Fruit fly (Drosophila melanogaster) whole organism, embryonic: ENCODE measurements around the gene CG13063.

Experiments used
- Atf3 ChIP-seq: fragments of 200-800 bp; sonication (Bioruptor generic); optimal IDR thresholded peaks from 3 replicates; lab custom pipeline; 2016; ENCODE audit warnings: missing biosample characterization, missing genetic modification characterization
- Atf6 ChIP-seq: fragments of 200-800 bp; sonication (Bioruptor generic); IDR thresholded peaks from 2 replicates; pipeline ENCODE4 v1.3.6; 2022; ENCODE audit warnings: missing biosample characterization, missing genetic modification characterization
- BEAF-32 ChIP-seq: fragments of 200-800 bp; sonication (Bioruptor generic); optimal IDR thresholded peaks from 3 replicates; lab custom pipeline; 2017; ENCODE audit warnings: missing biosample characterization, missing genetic modification characterization, mild to moderate bottlenecking, moderate library complexity, missing genetic modification reagents
- Bdp1 ChIP-seq: fragments of 200-800 bp; sonication (Bioruptor generic); optimal IDR thresholded peaks from 3 replicates; lab custom pipeline; 2016; ENCODE audit warnings: missing biosample characterization, missing genetic modification characterization
- CG10274 ChIP-seq: fragments of 200-800 bp; sonication (Bioruptor generic); optimal IDR thresholded peaks from 3 replicates; lab custom pipeline; 2017; ENCODE audit warnings: missing biosample characterization, mild to moderate bottlenecking, missing genetic modification characterization
- CG10431 ChIP-seq: fragments of 200-800 bp; sonication (Bioruptor generic); optimal IDR thresholded peaks from 3 replicates; lab custom pipeline; 2018; ENCODE audit warnings: missing biosample characterization, mild to moderate bottlenecking, missing genetic modification characterization
- CG10654 ChIP-seq: fragments of 200-800 bp; sonication (Bioruptor generic); optimal IDR thresholded peaks from 2 replicates; lab custom pipeline; 2016; ENCODE audit warnings: missing biosample characterization, missing genetic modification characterization
- CG11247 ChIP-seq: fragments of 200-800 bp; sonication (Bioruptor generic); IDR thresholded peaks from 2 replicates; pipeline ENCODE4 v1.3.6; 2022; ENCODE audit warnings: missing biosample characterization, missing genetic modification characterization
- CG1233 ChIP-seq: fragments of 200-800 bp; sonication (Bioruptor generic); optimal IDR thresholded peaks from 4 replicates; lab custom pipeline; 2018; ENCODE audit warnings: missing biosample characterization, mild to moderate bottlenecking, missing genetic modification characterization
- CG12659 ChIP-seq: fragments of 200-800 bp; sonication (Bioruptor generic); optimal IDR thresholded peaks from 3 replicates; lab custom pipeline; 2017; ENCODE audit warnings: mild to moderate bottlenecking, missing biosample characterization, missing genetic modification reagents, missing genetic modification characterization
- CG14050 ChIP-seq: fragments of 200-800 bp; sonication (Bioruptor generic); IDR thresholded peaks from 3 replicates; pipeline ENCODE4 v1.3.6; 2022; ENCODE audit warnings: missing biosample characterization, missing genetic modification characterization
- CG1647 ChIP-seq: fragments of 200-800 bp; sonication (Bioruptor generic); optimal IDR thresholded peaks from 3 replicates; lab custom pipeline; 2016; ENCODE audit warnings: missing biosample characterization, missing genetic modification characterization
- CG17328 ChIP-seq: fragments of 200-800 bp; sonication (Bioruptor generic); IDR thresholded peaks from 2 replicates; pipeline ENCODE4 v1.3.6; 2022; ENCODE audit warnings: missing biosample characterization, missing genetic modification characterization
- CG18262 ChIP-seq: fragments of 200-800 bp; optimal IDR thresholded peaks from 3 replicates; lab custom pipeline; 2019; ENCODE audit warnings: missing biosample characterization, mild to moderate bottlenecking, missing genetic modification characterization, moderate library complexity
- CG2120 ChIP-seq: fragments of 200-800 bp; sonication (Bioruptor generic); optimal IDR thresholded peaks from 3 replicates; lab custom pipeline; 2016; ENCODE audit warnings: missing biosample characterization, missing genetic modification characterization
- CG2875 ChIP-seq: fragments of 200-800 bp; sonication (Bioruptor generic); optimal IDR thresholded peaks from 2 replicates; lab custom pipeline; 2017; ENCODE audit warnings: missing biosample characterization, mild to moderate bottlenecking, missing genetic modification characterization, missing genetic modification reagents
- CG30403 ChIP-seq: fragments of 200-800 bp; sonication (Bioruptor generic); optimal IDR thresholded peaks from 3 replicates; lab custom pipeline; 2016; ENCODE audit warnings: missing biosample characterization, missing genetic modification characterization
- CG32767 ChIP-seq: fragments of 200-800 bp; sonication (Bioruptor generic); IDR thresholded peaks from 2 replicates; pipeline ENCODE4 v1.3.6; 2022; ENCODE audit warnings: missing biosample characterization, missing genetic modification characterization
- CG4707 ChIP-seq: fragments of 200-800 bp; sonication (Bioruptor generic); optimal IDR thresholded peaks from 2 replicates; lab custom pipeline; 2018; ENCODE audit warnings: missing biosample characterization, mild to moderate bottlenecking, missing genetic modification characterization, moderate library complexity
- CG4820 ChIP-seq: fragments of 200-800 bp; sonication (Bioruptor generic); optimal IDR thresholded peaks from 3 replicates; lab custom pipeline; 2016; ENCODE audit warnings: missing biosample characterization, missing genetic modification characterization
- CG6791 ChIP-seq: fragments of 200-800 bp; sonication (Bioruptor generic); IDR thresholded peaks from 3 replicates; pipeline ENCODE4 v1.3.6; 2022; ENCODE audit warnings: missing biosample characterization, missing genetic modification characterization; ENCODE audit not compliant: partially characterized antibody
- CG6813 ChIP-seq: fragments of 200-800 bp; sonication (Bioruptor generic); optimal IDR thresholded peaks from 2 replicates; lab custom pipeline; 2017; ENCODE audit warnings: missing biosample characterization, missing genetic modification characterization, mild to moderate bottlenecking, moderate library complexity, missing genetic modification reagents
- CG7928 ChIP-seq: fragments of 200-800 bp; sonication (Bioruptor generic); optimal IDR thresholded peaks from 2 replicates; lab custom pipeline; 2017; ENCODE audit warnings: missing biosample characterization, mild to moderate bottlenecking, missing genetic modification characterization
- CG7963 ChIP-seq: fragments of 200-800 bp; sonication (Bioruptor generic); IDR thresholded peaks from 3 replicates; pipeline ENCODE4 v1.3.6; 2022; ENCODE audit warnings: missing biosample characterization, missing genetic modification characterization; ENCODE audit not compliant: partially characterized antibody
- CG8924 ChIP-seq: fragments of 200-800 bp; optimal IDR thresholded peaks from 3 replicates; lab custom pipeline; 2019; ENCODE audit warnings: missing biosample characterization, mild to moderate bottlenecking, missing genetic modification characterization, moderate library complexity
- CG9215 ChIP-seq: fragments of 200-800 bp; sonication (Bioruptor generic); IDR thresholded peaks from 2 replicates; pipeline ENCODE4 v1.3.6; 2022; ENCODE audit warnings: missing biosample characterization, missing genetic modification characterization
- CkIIα-i1 ChIP-seq: fragments of 200-800 bp; sonication (Bioruptor generic); IDR thresholded peaks from 2 replicates; pipeline ENCODE4 v1.3.6; 2022; ENCODE audit warnings: missing biosample characterization, missing genetic modification characterization
- D ChIP-seq, 2 experiments: fragments of 200-800 bp in 1 of 2; fragments of >200 bp in 1 of 2; sonication (Bioruptor generic) in 1 of 2; optimal IDR thresholded peaks; 2 replicates in 1 of 2; 3 replicates in 1 of 2; lab custom pipeline; 2017; ENCODE audit warnings: mild to moderate bottlenecking in 1 of 2, missing biosample characterization in 1 of 2, missing genetic modification characterization in 1 of 2, missing genetic modification reagents in 1 of 2
- Doc2 ChIP-seq: fragments of 200-800 bp; sonication (Bioruptor generic); IDR thresholded peaks from 2 replicates; pipeline ENCODE4 v1.3.6; 2022; ENCODE audit warnings: missing biosample characterization, missing genetic modification characterization
- Dp ChIP-seq: fragments of 200-800 bp; sonication (Bioruptor generic); optimal IDR thresholded peaks from 2 replicates; lab custom pipeline; 2018; ENCODE audit warnings: missing biosample characterization, mild to moderate bottlenecking, missing genetic modification characterization, moderate library complexity
- Fer1 ChIP-seq: fragments of 200-800 bp; sonication (Bioruptor generic); optimal IDR thresholded peaks from 2 replicates; lab custom pipeline; 2017; ENCODE audit warnings: missing biosample characterization, mild to moderate bottlenecking, missing genetic modification characterization
- Med ChIP-seq: fragments of 200-800 bp; sonication (Bioruptor generic); peaks from one replicate; lab custom pipeline; 2016; ENCODE audit warnings: missing biosample characterization, missing genetic modification characterization, mild to moderate bottlenecking, inconsistent platforms, moderate library complexity
- Neu2 ChIP-seq: fragments of 200-800 bp; sonication (Bioruptor generic); optimal IDR thresholded peaks from 3 replicates; lab custom pipeline; 2016; ENCODE audit warnings: missing biosample characterization, missing genetic modification characterization, borderline replicate concordance
- Side ChIP-seq: fragments of 200-800 bp; sonication (Bioruptor generic); optimal IDR thresholded peaks from 2 replicates; lab custom pipeline; 2016; ENCODE audit warnings: missing biosample characterization, missing genetic modification characterization
- Taf1 ChIP-seq: fragments of 200-800 bp; sonication (Bioruptor generic); IDR thresholded peaks from 2 replicates; pipeline ENCODE4 v1.3.6; 2022; ENCODE audit warnings: missing biosample characterization, missing genetic modification characterization
- ash1 ChIP-seq: fragments of 200-800 bp; sonication (Bioruptor generic); optimal IDR thresholded peaks from 2 replicates; lab custom pipeline; 2018; ENCODE audit warnings: missing biosample characterization, mild to moderate bottlenecking, missing genetic modification characterization
- chm ChIP-seq: fragments of 200-800 bp; sonication (Bioruptor generic); IDR thresholded peaks from 2 replicates; pipeline ENCODE4 v1.3.6; 2022; ENCODE audit warnings: missing biosample characterization, missing genetic modification characterization
- dm ChIP-seq: fragments of 200-800 bp; sonication (Bioruptor generic); optimal IDR thresholded peaks from 3 replicates; lab custom pipeline; 2016; ENCODE audit warnings: missing biosample characterization, missing genetic modification characterization
- ems ChIP-seq: fragments of 200-800 bp; sonication (Bioruptor generic); optimal IDR thresholded peaks from 3 replicates; lab custom pipeline; 2016; ENCODE audit warnings: missing biosample characterization, missing genetic modification characterization
- exex ChIP-seq: fragments of 200-800 bp; sonication (Bioruptor generic); optimal IDR thresholded peaks from 4 replicates; lab custom pipeline; 2018; ENCODE audit warnings: missing biosample characterization, mild to moderate bottlenecking, missing genetic modification characterization, moderate library complexity
- fd64A ChIP-seq: fragments of 200-800 bp; sonication (Bioruptor generic); optimal IDR thresholded peaks from 3 replicates; lab custom pipeline; 2018; ENCODE audit warnings: missing biosample characterization, mild to moderate bottlenecking, missing genetic modification characterization
- gsb ChIP-seq: fragments of 200-800 bp; sonication (Bioruptor generic); IDR thresholded peaks from 2 replicates; pipeline ENCODE4 v1.3.6; 2022; ENCODE audit warnings: missing biosample characterization, missing genetic modification characterization
- ind ChIP-seq: fragments of 200-800 bp; sonication (Bioruptor generic); optimal IDR thresholded peaks from 3 replicates; lab custom pipeline; 2016; ENCODE audit warnings: missing biosample characterization, missing genetic modification characterization
- jigr1 ChIP-seq: fragments of 200-800 bp; sonication (Bioruptor generic); IDR thresholded peaks from 3 replicates; pipeline ENCODE4 v1.3.6; 2022; ENCODE audit warnings: missing biosample characterization, missing genetic modification characterization
- lbe ChIP-seq: fragments of 200-800 bp; sonication (Bioruptor generic); optimal IDR thresholded peaks from 2 replicates; lab custom pipeline; 2016; ENCODE audit warnings: missing biosample characterization, mild to moderate bottlenecking, missing genetic modification characterization
- maf-S ChIP-seq: fragments of 200-800 bp; sonication (Bioruptor generic); optimal IDR thresholded peaks from 2 replicates; lab custom pipeline; 2016; ENCODE audit warnings: missing biosample characterization, missing genetic modification characterization
- nerfin-2 ChIP-seq: fragments of 200-800 bp; sonication (Bioruptor generic); IDR thresholded peaks from 2 replicates; pipeline ENCODE4 v1.3.6; 2022; ENCODE audit warnings: missing biosample characterization, missing genetic modification characterization; ENCODE audit not compliant: partially characterized antibody
- pb ChIP-seq: fragments of 200-800 bp; sonication (Bioruptor generic); optimal IDR thresholded peaks from 3 replicates; lab custom pipeline; 2016; ENCODE audit warnings: missing biosample characterization, missing genetic modification characterization
- ro ChIP-seq: fragments of 200-800 bp; sonication (Bioruptor generic); IDR thresholded peaks from 2 replicates; pipeline ENCODE4 v1.3.6; 2022; ENCODE audit warnings: missing biosample characterization, missing genetic modification characterization
- sna ChIP-seq: fragments of 200-800 bp; sonication (Bioruptor generic); IDR thresholded peaks from 2 replicates; pipeline ENCODE4 v1.3.6; 2022; ENCODE audit warnings: missing biosample characterization, missing genetic modification characterization; ENCODE audit not compliant: partially characterized antibody
- wdn ChIP-seq: fragments of 200-800 bp; sonication (Bioruptor generic); IDR thresholded peaks from 2 replicates; pipeline ENCODE4 v1.3.6; 2022; ENCODE audit warnings: missing biosample characterization, missing genetic modification characterization
- zfh1 ChIP-seq: fragments of 200-800 bp; sonication (Bioruptor generic); IDR thresholded peaks from 3 replicates; pipeline ENCODE4 v1.3.6; 2022; ENCODE audit warnings: missing biosample characterization, missing genetic modification characterization

Gene CG13063

dm6 chr3L:16347914-16348313 lies 41.5 kb downstream of the CG13063 start, which contains the start of gene mRpS34 (continued):
- no peak for TF ChIP-seq CG4707 (GFP tag; lab: Kevin White, UChicago)
- TF ChIP-seq gsb (GFP tag; lab: Robert Waterston, UW), result no peak
- no peak for TF ChIP-seq CG11247 (GFP tag; lab: Robert Waterston, UW)
- TF ChIP-seq CG9215 (GFP tag; lab: Robert Waterston, UW), result peak; percentile 90
- no peak for TF ChIP-seq CG32767
- TF ChIP-seq jigr1, result no peak
- no peak for TF ChIP-seq CG18262 (tag; lab: Kevin White, UChicago)
- TF ChIP-seq ash1 (GFP tag; lab: Kevin White, UChicago), result no peak
- TF ChIP-seq CG10654 (GFP tag; lab: Kevin White, UChicago), result no peak
- TF ChIP-seq CG12659, result no peak
- TF ChIP-seq fd64A, result no peak
- no peak for TF ChIP-seq CG4820 (GFP tag; lab: Kevin White, UChicago)
- TF ChIP-seq Atf3 (GFP tag; lab: Kevin White, UChicago), result no peak
- peak; percentile 66 for TF ChIP-seq Dp (GFP tag; lab: Kevin White, UChicago)
- no peak for TF ChIP-seq Taf1 (GFP tag; lab: Robert Waterston, UW)
- TF ChIP-seq nerfin-2, result no peak
- no peak for TF ChIP-seq CG8924 (tag; lab: Kevin White, UChicago)
- TF ChIP-seq chm, result no peak
- TF ChIP-seq sna (GFP tag; lab: Robert Waterston, UW), result no peak
- no peak for TF ChIP-seq ems (GFP tag; lab: Kevin White, UChicago)
- TF ChIP-seq exex (tag; lab: Kevin White, UChicago), result no peak
- no peak for TF ChIP-seq CG14050 (GFP tag; lab: Robert Waterston, UW)
- TF ChIP-seq CG10274 (GFP tag; lab: Kevin White, UChicago), result no peak
- TF ChIP-seq Atf6, result no peak
- peak; percentile 23; the same call in 1 of the 3 replicates for TF ChIP-seq CG6791
- TF ChIP-seq ind, result no peak

dm6 chr3L:16349686-16350085 lies 43.3 kb downstream of the CG13063 start:
- TF ChIP-seq Med (peak; percentile 5), CG2120 (GFP tag; lab: Kevin White, UChicago) (no peak), CG2875 (GFP tag; lab: Kevin White, UChicago) (no peak), CG7928 (GFP tag; lab: Kevin White, UChicago) (no peak), CG10431 (GFP tag; lab: Kevin White, UChicago) (no peak), CG7963 (GFP tag; lab: Robert Waterston, UW) (0 out of 3 replicates have a peak, but pooled peaks have one; percentile 8), Neu2 (GFP tag; lab: Kevin White, UChicago) (no peak), lbe (no peak), CG1647 (GFP tag; lab: Kevin White, UChicago) (no peak), D (optimal IDR thresholded peaks at IDR 0.05; lab: Kevin White, UChicago) (no peak), D (GFP tag; optimal IDR thresholded peaks at IDR 0.05; lab: Kevin White, UChicago) (no peak), CG1233 (GFP tag; lab: Kevin White, UChicago) (no peak), CG17328 (GFP tag; lab: Robert Waterston, UW) (no peak), CG12659 (no peak), Fer1 (GFP tag; lab: Kevin White, UChicago) (no peak), CkIIα-i1 (GFP tag; lab: Robert Waterston, UW) (no peak), pb (GFP tag; lab: Kevin White, UChicago) (no peak), CG6791 (0 out of 3 replicates have a peak, but pooled peaks have one; percentile 43), CG6813 (GFP tag; lab: Kevin White, UChicago) (no peak), Doc2 (GFP tag; lab: Robert Waterston, UW) (no peak), zfh1 (GFP tag; lab: Robert Waterston, UW) (no peak), maf-S (no peak), ro (GFP tag; lab: Robert Waterston, UW) (no peak), Side (GFP tag; lab: Kevin White, UChicago) (no peak), BEAF-32 (GFP tag; lab: Kevin White, UChicago) (no peak), CG30403 (GFP tag; lab: Kevin White, UChicago) (no peak), wdn (GFP tag; lab: Robert Waterston, UW) (no peak), Bdp1 (peak; percentile 95), dm (GFP tag; lab: Kevin White, UChicago) (no peak)
